Worm (Caenorhabditis elegans) whole organism, L3 larva: ENCODE data around the gene B0024.4.
A peak's percentile ranks its signal among the peaks of the same experiment; 100 is the strongest.

Source experiments
- R02D3.7 ChIP-seq: fragments of 150-350 bp; optimal IDR thresholded peaks from 2 replicates; lab custom pipeline; 2014; ENCODE audit warnings: missing biosample characterization, missing genetic modification characterization
- elt-3 ChIP-seq, 3 experiments: fragments of 150-350 bp in 1 of 3; sonication (generic microtip) in 2 of 3; optimal IDR thresholded peaks; 2 replicates in 2 of 3; 4 replicates in 1 of 3; lab custom pipeline; 2014 to 2017; ENCODE audit warnings: missing biosample characterization in 3 of 3, missing genetic modification characterization in 3 of 3
- fkh-10 ChIP-seq: sonication (generic microtip); optimal IDR thresholded peaks from 2 replicates; lab custom pipeline; 2017; ENCODE audit warnings: missing biosample characterization, missing genetic modification reagents, missing genetic modification characterization
- fos-1 ChIP-seq: fragments of 150-350 bp; optimal IDR thresholded peaks from 2 replicates; lab custom pipeline; 2014; ENCODE audit warnings: missing biosample characterization, missing genetic modification characterization
- lin-39 ChIP-seq: fragments of 150-350 bp; optimal IDR thresholded peaks from 2 replicates; lab custom pipeline; 2018; ENCODE audit warnings: missing biosample characterization, missing genetic modification reagents, missing genetic modification characterization
- nhr-237 ChIP-seq: fragments of 150-350 bp; optimal IDR thresholded peaks from 2 replicates; lab custom pipeline; 2014; ENCODE audit warnings: missing biosample characterization, missing genetic modification characterization
- nhr-28 ChIP-seq: fragments of 150-350 bp; optimal IDR thresholded peaks from 2 replicates; lab custom pipeline; 2014; ENCODE audit warnings: missing biosample characterization, missing genetic modification characterization
- ztf-11 ChIP-seq: fragments of 150-350 bp; optimal IDR thresholded peaks from 2 replicates; lab custom pipeline; 2014; ENCODE audit warnings: missing biosample characterization, missing genetic modification characterization

DNA sequence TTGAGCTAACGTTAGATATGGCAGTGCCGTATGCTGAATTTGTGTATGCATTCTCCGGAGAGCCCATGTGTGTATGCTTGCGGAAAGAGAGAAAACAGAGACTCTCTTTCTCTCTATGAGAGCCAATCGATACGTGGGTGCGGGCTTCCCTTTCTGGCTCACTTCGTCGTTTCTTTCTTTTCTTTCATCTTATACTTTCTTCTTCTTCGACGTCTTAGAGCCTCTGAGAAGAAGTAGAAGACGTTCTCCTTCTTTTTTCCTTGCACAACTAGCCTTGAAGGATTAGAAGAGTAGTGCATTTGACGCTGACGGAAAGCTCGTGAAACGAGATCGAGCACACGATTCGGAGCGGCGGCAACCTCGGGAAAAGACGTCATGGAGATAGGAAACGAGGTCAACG lies 23.4 kb upstream of the B0024.4 start:
- no peak for TF ChIP-seq elt-3 (tag; optimal IDR thresholded peaks at IDR 0.05; lab: Kevin White, UChicago)
- no peak for TF ChIP-seq nhr-28 (tag; lab: Kevin White, UChicago)
- no peak for TF ChIP-seq nhr-237 (tag; lab: Kevin White, UChicago)
- no peak for TF ChIP-seq fos-1 (tag; lab: Kevin White, UChicago)
- no peak for TF ChIP-seq ztf-11 (tag; lab: Kevin White, UChicago)
- peak; percentile 85 for TF ChIP-seq fkh-10 (GFP tag; lab: Kevin White, UChicago)
- no peak for TF ChIP-seq R02D3.7 (tag; lab: Kevin White, UChicago)
- TF ChIP-seq lin-39 (tag; lab: Kevin White, UChicago), result no peak
